Fruit fly (Drosophila melanogaster) whole organism, embryonic: ENCODE results near the gene CG15406.

Experiments used
- Aef1 ChIP-seq: fragments of 200-800 bp; sonication (Bioruptor generic); IDR thresholded peaks from 3 replicates; pipeline ENCODE4 v1.3.6; 2022; ENCODE audit warnings: missing biosample characterization, missing genetic modification characterization
- Bdp1 ChIP-seq: fragments of 200-800 bp; sonication (Bioruptor generic); optimal IDR thresholded peaks from 3 replicates; lab custom pipeline; 2016; ENCODE audit warnings: missing biosample characterization, missing genetic modification characterization
- CG10209 ChIP-seq: fragments of 200-800 bp; sonication (Bioruptor generic); optimal IDR thresholded peaks from 3 replicates; lab custom pipeline; 2017; ENCODE audit warnings: missing biosample characterization, mild to moderate bottlenecking, missing genetic modification characterization, missing genetic modification reagents
- CG10565 ChIP-seq: fragments of 200-800 bp; sonication (Bioruptor generic); optimal IDR thresholded peaks from 3 replicates; lab custom pipeline; 2016; ENCODE audit warnings: missing biosample characterization, mild to moderate bottlenecking, missing genetic modification characterization
- CG10959 ChIP-seq: fragments of 200-800 bp; sonication (Bioruptor generic); IDR thresholded peaks from 2 replicates; pipeline ENCODE4 v1.3.6; 2022; ENCODE audit warnings: missing biosample characterization, missing genetic modification characterization
- CG11456 ChIP-seq: fragments of 200-800 bp; sonication (Bioruptor generic); IDR thresholded peaks from 3 replicates; pipeline ENCODE4 v1.3.6; 2022; ENCODE audit warnings: missing biosample characterization, missing genetic modification characterization
- CG12299 ChIP-seq: fragments of 200-800 bp; sonication (Bioruptor generic); optimal IDR thresholded peaks from 2 replicates; lab custom pipeline; 2018; ENCODE audit warnings: missing biosample characterization, mild to moderate bottlenecking, missing genetic modification characterization
- CG1233 ChIP-seq: fragments of 200-800 bp; sonication (Bioruptor generic); optimal IDR thresholded peaks from 4 replicates; lab custom pipeline; 2018; ENCODE audit warnings: missing biosample characterization, mild to moderate bottlenecking, missing genetic modification characterization
- CG14860 ChIP-seq: fragments of 200-800 bp; sonication (Bioruptor generic); IDR thresholded peaks from 3 replicates; pipeline ENCODE4 v1.3.6; 2022; ENCODE audit warnings: missing biosample characterization, missing genetic modification characterization; ENCODE audit not compliant: partially characterized antibody
- CG15479 ChIP-seq: fragments of 200-800 bp; sonication (Bioruptor generic); optimal IDR thresholded peaks from 3 replicates; lab custom pipeline; 2019; ENCODE audit warnings: missing biosample characterization, mild to moderate bottlenecking, missing genetic modification characterization, moderate library complexity
- CG1647 ChIP-seq: fragments of 200-800 bp; sonication (Bioruptor generic); optimal IDR thresholded peaks from 3 replicates; lab custom pipeline; 2016; ENCODE audit warnings: missing biosample characterization, missing genetic modification characterization
- CG1792 ChIP-seq: fragments of 200-800 bp; sonication (Bioruptor generic); optimal IDR thresholded peaks from 2 replicates; lab custom pipeline; 2016; ENCODE audit warnings: missing biosample characterization, missing genetic modification characterization
- CG1832 ChIP-seq: fragments of 200-800 bp; sonication (Bioruptor generic); optimal IDR thresholded peaks from 2 replicates; lab custom pipeline; 2017; ENCODE audit warnings: missing biosample characterization, mild to moderate bottlenecking, missing genetic modification characterization, inconsistent platforms
- CG2116 ChIP-seq: fragments of 200-800 bp; sonication (Bioruptor generic); optimal IDR thresholded peaks from 3 replicates; lab custom pipeline; 2018; ENCODE audit warnings: missing biosample characterization, mild to moderate bottlenecking, missing genetic modification characterization
- CG2120 ChIP-seq: fragments of 200-800 bp; sonication (Bioruptor generic); optimal IDR thresholded peaks from 3 replicates; lab custom pipeline; 2016; ENCODE audit warnings: missing biosample characterization, missing genetic modification characterization
- CG4328 ChIP-seq: fragments of 200-800 bp; sonication (Bioruptor generic); optimal IDR thresholded peaks from 3 replicates; lab custom pipeline; 2017; ENCODE audit warnings: missing biosample characterization, missing genetic modification reagents, missing genetic modification characterization
- CG4854 ChIP-seq: fragments of 200-800 bp; sonication (Bioruptor generic); optimal IDR thresholded peaks from 2 replicates; lab custom pipeline; 2016; ENCODE audit warnings: missing biosample characterization, missing genetic modification characterization, inconsistent platforms
- CG6813 ChIP-seq: fragments of 200-800 bp; sonication (Bioruptor generic); optimal IDR thresholded peaks from 2 replicates; lab custom pipeline; 2017; ENCODE audit warnings: missing biosample characterization, missing genetic modification characterization, mild to moderate bottlenecking, moderate library complexity, missing genetic modification reagents
- CG7372 ChIP-seq: fragments of 200-800 bp; sonication (Bioruptor generic); IDR thresholded peaks from 2 replicates; pipeline ENCODE4 v1.3.6; 2022; ENCODE audit warnings: missing biosample characterization, missing genetic modification characterization
- CG7556 ChIP-seq: fragments of 200-800 bp; sonication (Bioruptor generic); optimal IDR thresholded peaks from 2 replicates; lab custom pipeline; 2017; ENCODE audit warnings: missing biosample characterization, mild to moderate bottlenecking, missing genetic modification characterization
- CG7839 ChIP-seq: fragments of 200-800 bp; sonication (Bioruptor generic); optimal IDR thresholded peaks from 3 replicates; lab custom pipeline; 2018; ENCODE audit warnings: missing biosample characterization, mild to moderate bottlenecking, missing genetic modification characterization, moderate library complexity
- CG9876 ChIP-seq: fragments of 200-800 bp; sonication (Bioruptor generic); optimal IDR thresholded peaks from 2 replicates; lab custom pipeline; 2016; ENCODE audit warnings: missing biosample characterization, missing genetic modification characterization
- Dad ChIP-seq: fragments of 200-800 bp; sonication (Bioruptor generic); optimal IDR thresholded peaks from 3 replicates; lab custom pipeline; 2016; ENCODE audit warnings: missing biosample characterization, missing genetic modification characterization
- Dip3 ChIP-seq: fragments of 200-800 bp; sonication (Bioruptor generic); optimal IDR thresholded peaks from 3 replicates; lab custom pipeline; 2016; ENCODE audit warnings: missing biosample characterization, missing genetic modification characterization
- Hey ChIP-seq: fragments of 200-800 bp; sonication (Bioruptor generic); optimal IDR thresholded peaks from 3 replicates; lab custom pipeline; 2018; ENCODE audit warnings: missing biosample characterization, mild to moderate bottlenecking, missing genetic modification characterization
- Hmx ChIP-seq: fragments of 200-800 bp; sonication (Bioruptor generic); optimal IDR thresholded peaks from 2 replicates; lab custom pipeline; 2016; ENCODE audit warnings: missing biosample characterization, missing genetic modification characterization
- Hr3 ChIP-seq: fragments of 200-800 bp; sonication (Bioruptor generic); optimal IDR thresholded peaks from 3 replicates; lab custom pipeline; 2016; ENCODE audit warnings: missing biosample characterization, missing genetic modification characterization
- Jarid2 ChIP-seq: fragments of 200-800 bp; sonication (Bioruptor generic); optimal IDR thresholded peaks from 3 replicates; lab custom pipeline; 2017; ENCODE audit warnings: mild to moderate bottlenecking, missing biosample characterization, missing genetic modification reagents, missing genetic modification characterization
- MTF-1 ChIP-seq: fragments of 200-800 bp; sonication (Bioruptor generic); optimal IDR thresholded peaks from 2 replicates; lab custom pipeline; 2018; ENCODE audit warnings: missing biosample characterization, mild to moderate bottlenecking, missing genetic modification characterization, borderline replicate concordance
- Nf-YB ChIP-seq: fragments of 200-800 bp; sonication (Bioruptor generic); optimal IDR thresholded peaks from 3 replicates; lab custom pipeline; 2019; ENCODE audit warnings: missing biosample characterization, mild to moderate bottlenecking, missing genetic modification characterization, moderate library complexity
- NfI ChIP-seq: fragments of 200-800 bp; sonication (Bioruptor generic); optimal IDR thresholded peaks from 3 replicates; lab custom pipeline; 2018; ENCODE audit warnings: missing biosample characterization, mild to moderate bottlenecking, missing genetic modification characterization, moderate library complexity
- Oaz ChIP-seq: fragments of 200-800 bp; sonication (Bioruptor generic); IDR thresholded peaks from 2 replicates; pipeline ENCODE4 v1.3.6; 2022; ENCODE audit warnings: missing biosample characterization, missing genetic modification characterization
- Scr ChIP-seq: fragments of 200-800 bp; sonication (Bioruptor generic); IDR thresholded peaks from 2 replicates; pipeline ENCODE4 v1.3.6; 2022; ENCODE audit warnings: missing biosample characterization, missing genetic modification characterization; ENCODE audit not compliant: partially characterized antibody
- Taf1 ChIP-seq: fragments of 200-800 bp; sonication (Bioruptor generic); IDR thresholded peaks from 2 replicates; pipeline ENCODE4 v1.3.6; 2022; ENCODE audit warnings: missing biosample characterization, missing genetic modification characterization
- dati ChIP-seq: fragments of 200-800 bp; sonication (Bioruptor generic); IDR thresholded peaks from 2 replicates; pipeline ENCODE4 v1.3.6; 2022; ENCODE audit warnings: missing biosample characterization, missing genetic modification characterization
- ewg ChIP-seq: fragments of 200-800 bp; sonication (Bioruptor generic); optimal IDR thresholded peaks from 3 replicates; lab custom pipeline; 2017; ENCODE audit warnings: mild to moderate bottlenecking, missing biosample characterization, missing genetic modification reagents, missing genetic modification characterization
- fu2 ChIP-seq: fragments of 200-800 bp; sonication (Bioruptor generic); optimal IDR thresholded peaks from 2 replicates; lab custom pipeline; 2016; ENCODE audit warnings: missing biosample characterization, missing genetic modification characterization
- gcm2 ChIP-seq: fragments of 200-800 bp; sonication (Bioruptor generic); optimal IDR thresholded peaks from 2 replicates; lab custom pipeline; 2016; ENCODE audit warnings: missing biosample characterization, missing genetic modification characterization
- hb ChIP-seq: fragments of 200-800 bp; sonication (Bioruptor generic); IDR thresholded peaks from 3 replicates; pipeline ENCODE4 v1.3.6; 2022; ENCODE audit warnings: missing biosample characterization, missing genetic modification characterization; ENCODE audit not compliant: partially characterized antibody
- kah ChIP-seq: fragments of 200-800 bp; sonication (Bioruptor generic); optimal IDR thresholded peaks from 2 replicates; lab custom pipeline; 2018; ENCODE audit warnings: missing biosample characterization, mild to moderate bottlenecking, missing genetic modification characterization
- klu ChIP-seq: fragments of 200-800 bp; sonication (Bioruptor generic); IDR thresholded peaks from 2 replicates; pipeline ENCODE4 v1.3.6; 2022; ENCODE audit warnings: missing biosample characterization, missing genetic modification characterization
- lmd ChIP-seq: fragments of 200-800 bp; sonication (Bioruptor generic); IDR thresholded peaks from 2 replicates; pipeline ENCODE4 v1.3.6; 2022; ENCODE audit warnings: missing biosample characterization, missing genetic modification characterization
- nau ChIP-seq: fragments of 200-800 bp; sonication (Bioruptor generic); optimal IDR thresholded peaks from 3 replicates; lab custom pipeline; 2017; ENCODE audit warnings: missing biosample characterization, mild to moderate bottlenecking, missing genetic modification characterization, missing genetic modification reagents
- sna ChIP-seq: fragments of 200-800 bp; sonication (Bioruptor generic); IDR thresholded peaks from 2 replicates; pipeline ENCODE4 v1.3.6; 2022; ENCODE audit warnings: missing biosample characterization, missing genetic modification characterization; ENCODE audit not compliant: partially characterized antibody
- sqz ChIP-seq: fragments of 200-800 bp; sonication (Bioruptor generic); optimal IDR thresholded peaks from 3 replicates; lab custom pipeline; 2018; ENCODE audit warnings: missing biosample characterization, mild to moderate bottlenecking, missing genetic modification characterization
- usp ChIP-seq: fragments of >200 bp; optimal IDR thresholded peaks from 2 replicates; lab custom pipeline; 2017; ENCODE audit warnings: missing biosample characterization, missing genetic modification characterization
- vvl ChIP-seq: fragments of 200-800 bp; sonication (Bioruptor generic); IDR thresholded peaks from 2 replicates; pipeline ENCODE4 v1.3.6; 2022; ENCODE audit warnings: missing biosample characterization, missing genetic modification characterization
- wek ChIP-seq: fragments of 200-800 bp; sonication (Bioruptor generic); optimal IDR thresholded peaks from 3 replicates; lab custom pipeline; 2018; ENCODE audit warnings: missing biosample characterization, mild to moderate bottlenecking, missing genetic modification characterization, moderate library complexity
- zfh1 ChIP-seq: fragments of 200-800 bp; sonication (Bioruptor generic); IDR thresholded peaks from 3 replicates; pipeline ENCODE4 v1.3.6; 2022; ENCODE audit warnings: missing biosample characterization, missing genetic modification characterization

Gene CG15406

DNA sequence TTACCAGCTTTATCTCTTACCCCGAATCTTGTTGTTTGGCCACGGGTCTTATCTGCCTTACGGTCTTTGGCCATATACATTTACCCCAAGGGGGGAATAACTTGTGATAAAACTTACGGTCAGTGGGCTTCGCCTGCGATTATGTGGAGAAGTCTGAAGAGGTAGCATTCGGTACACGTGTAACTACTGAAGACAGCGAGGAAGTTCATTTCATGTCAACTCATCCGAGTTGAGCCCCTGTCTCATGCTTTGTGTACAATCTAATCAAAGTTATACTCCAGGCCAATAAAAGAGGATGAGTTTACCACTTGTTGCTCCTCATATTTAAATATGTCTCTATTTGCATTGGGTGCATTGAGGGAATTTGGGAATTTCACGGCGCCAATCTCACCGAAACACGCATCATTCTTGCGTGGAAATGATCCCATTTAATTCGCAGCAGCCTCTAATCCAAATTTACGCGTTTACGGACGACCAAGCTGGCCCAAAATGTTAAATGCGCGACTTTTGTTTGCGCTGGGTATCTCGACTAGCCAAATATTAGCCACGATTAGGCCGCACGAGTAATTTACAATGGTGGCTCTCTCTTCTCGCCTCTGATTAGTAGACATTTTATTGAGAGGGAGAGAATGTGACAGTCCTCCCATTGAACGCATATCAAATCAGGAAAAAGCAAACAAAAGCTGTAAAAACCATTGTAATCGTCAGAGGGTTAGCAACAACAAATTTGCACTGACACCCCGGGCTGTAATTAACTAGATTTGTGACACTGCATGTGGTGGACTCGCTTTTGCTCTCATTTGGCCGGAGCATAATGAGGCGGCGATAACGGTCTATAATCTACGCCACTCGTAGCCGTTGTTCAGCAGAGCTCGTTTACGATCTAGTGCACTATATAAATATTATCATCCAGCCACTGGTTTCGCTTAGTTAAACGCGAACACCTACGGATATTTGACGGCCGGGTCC is 14.6 kb downstream of the CG15406 start, which contains the start of gene CG33281 (continued):
- peak; percentile 63 for TF ChIP-seq CG4328 (GFP tag; lab: Kevin White, UChicago)
- TF ChIP-seq CG1832 (GFP tag; lab: Kevin White, UChicago) = no peak
- no peak for TF ChIP-seq CG12299 (tag; lab: Kevin White, UChicago)
- TF ChIP-seq Dad (GFP tag; lab: Kevin White, UChicago) = no peak
- TF ChIP-seq Scr (GFP tag; lab: Robert Waterston, UW) = no peak
- peak; percentile 48 for TF ChIP-seq CG1233 (GFP tag; lab: Kevin White, UChicago)
- TF ChIP-seq CG2116 = no peak
- no peak for TF ChIP-seq Hey
- TF ChIP-seq CG11456 (GFP tag; lab: Robert Waterston, UW) = no peak
- peak; percentile 75 for TF ChIP-seq MTF-1 (GFP tag; lab: Kevin White, UChicago)
- TF ChIP-seq hb (GFP tag; lab: Robert Waterston, UW) = no peak
- no peak for TF ChIP-seq CG7556 (GFP tag; lab: Kevin White, UChicago)
- TF ChIP-seq Jarid2 = peak; percentile 9
- TF ChIP-seq klu (GFP tag; lab: Robert Waterston, UW) = no peak
- no peak for TF ChIP-seq CG10209
- TF ChIP-seq Hr3 (GFP tag; lab: Kevin White, UChicago) = no peak
- no peak for TF ChIP-seq dati (GFP tag; lab: Robert Waterston, UW)
- no peak for TF ChIP-seq vvl (GFP tag; lab: Robert Waterston, UW)
- TF ChIP-seq nau = no peak
- no peak for TF ChIP-seq CG14860 (GFP tag; lab: Robert Waterston, UW)
- TF ChIP-seq NfI (GFP tag; lab: Kevin White, UChicago) = no peak
- TF ChIP-seq sna (GFP tag; lab: Robert Waterston, UW) = no peak
- no peak for TF ChIP-seq CG1647 (GFP tag; lab: Kevin White, UChicago)
- TF ChIP-seq Oaz (GFP tag; lab: Robert Waterston, UW) = no peak
- no peak for TF ChIP-seq CG2120 (GFP tag; lab: Kevin White, UChicago)
- no peak for TF ChIP-seq Nf-YB (GFP tag; lab: Kevin White, UChicago)
- peak; percentile 56 for TF ChIP-seq CG6813 (GFP tag; lab: Kevin White, UChicago)
- TF ChIP-seq usp = no peak
- TF ChIP-seq Aef1 (GFP tag; lab: Robert Waterston, UW) = no peak
- TF ChIP-seq CG7372 (GFP tag; lab: Robert Waterston, UW) = no peak
- no peak for TF ChIP-seq fu2 (GFP tag; lab: Kevin White, UChicago)
- no peak for TF ChIP-seq CG10565
- TF ChIP-seq Taf1 (GFP tag; lab: Robert Waterston, UW) = no peak
- TF ChIP-seq CG15479 = no peak
- TF ChIP-seq Bdp1 (GFP tag; lab: Kevin White, UChicago) = no peak
- TF ChIP-seq Hmx (GFP tag; lab: Kevin White, UChicago) = no peak
- no peak for TF ChIP-seq CG7839 (tag; lab: Kevin White, UChicago)
- no peak for TF ChIP-seq CG1792 (GFP tag; lab: Kevin White, UChicago)
- no peak for TF ChIP-seq sqz (GFP tag; lab: Kevin White, UChicago)
- no peak for TF ChIP-seq ewg (GFP tag; lab: Kevin White, UChicago)
- no peak for TF ChIP-seq wek (GFP tag; lab: Kevin White, UChicago)
- TF ChIP-seq CG9876 (GFP tag; lab: Kevin White, UChicago) = no peak
- TF ChIP-seq zfh1 (GFP tag; lab: Robert Waterston, UW) = no peak
- TF ChIP-seq gcm2 = no peak
- TF ChIP-seq kah (GFP tag; lab: Kevin White, UChicago) = peak; percentile 72
- TF ChIP-seq CG10959 = no peak
- no peak for TF ChIP-seq Dip3 (GFP tag; lab: Kevin White, UChicago)
- TF ChIP-seq lmd (GFP tag; lab: Robert Waterston, UW) = no peak
- TF ChIP-seq CG4854 = no peak
